Worm (Caenorhabditis elegans): Measurements from ENCODE around the gene srxa-12.

ce11 chrV:13893583-13893982, 32.9 kb upstream of the srxa-12 start:
- TF ChIP-seq snpc-4 (tag; optimal IDR thresholded peaks at IDR 0.05) (no peak), lin-13 (tag; optimal IDR thresholded peaks at IDR 0.05) (no peak), flh-1 (GFP tag; optimal IDR thresholded peaks at IDR 0.05) (no peak), unc-120 (tag; optimal IDR thresholded peaks at IDR 0.05; ENCODE audit: poor library complexity, severe bottlenecking) (no peak), unc-62 (GFP tag; optimal IDR thresholded peaks at IDR 0.05) (no peak), M03D4.4 (tag; optimal IDR thresholded peaks at IDR 0.05) (no peak), lsy-2 (tag; optimal IDR thresholded peaks at IDR 0.05) (no peak), ces-1 (GFP tag; optimal IDR thresholded peaks at IDR 0.05) (no peak), unc-39 (tag; optimal IDR thresholded peaks at IDR 0.05) (no peak), pha-4 (tag; optimal IDR thresholded peaks at IDR 0.05) (no peak), elt-3 (tag; optimal IDR thresholded peaks at IDR 0.05) (no peak)

Data from whole organism, mixed stage, embryonic.